In the genomic region with DNA sequence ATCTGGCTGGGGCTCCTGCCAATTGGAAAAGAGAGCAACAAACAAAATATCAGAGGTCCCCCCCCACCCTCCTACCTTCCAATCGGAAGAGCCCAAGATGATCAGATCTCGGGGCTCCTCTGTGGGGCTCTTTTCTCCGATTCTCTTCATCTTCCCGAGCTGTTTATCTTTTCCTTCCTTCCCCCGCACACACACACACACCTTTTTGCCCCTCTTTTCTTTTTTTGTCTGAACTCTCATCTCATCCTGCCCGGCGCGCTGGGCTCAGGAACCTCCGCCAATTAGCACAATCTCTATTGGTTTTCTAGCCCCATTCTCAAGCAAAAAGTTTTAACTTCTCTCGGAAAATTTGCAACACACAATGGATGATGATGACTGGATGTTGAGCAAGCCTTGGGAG, we compare ENCODE assay signal across 6 worm cellular contexts.
TF ChIP-seq lines count a peak whose summit lies in the region.

No protein-coding gene starts in this region.

TF ChIP-seq in whole organism, L1 larva, 84 proteins besides CTCF, POLR2A, EP300 and RAD21 (continues in another document):
- TF ChIP-seq lin-39 (tag; optimal IDR thresholded peaks at IDR 0.05; lab: Kevin White, UChicago) (no peak), xbp-1 (tag; optimal IDR thresholded peaks at IDR 0.05; lab: Kevin White, UChicago) (no peak), nhr-90 (tag; optimal IDR thresholded peaks at IDR 0.05; lab: Kevin White, UChicago; ENCODE audit: poor library complexity) (no peak), sox-4 (tag; optimal IDR thresholded peaks at IDR 0.05; lab: Kevin White, UChicago) (no peak), pag-3 (tag; optimal IDR thresholded peaks at IDR 0.05; lab: Kevin White, UChicago; ENCODE audit: borderline replicate concordance, insufficient read depth) (no peak), mef-2 (tag; optimal IDR thresholded peaks at IDR 0.05; lab: Kevin White, UChicago) (no peak), ceh-63 (GFP tag; optimal IDR thresholded peaks at IDR 0.05; lab: Kevin White, UChicago) (no peak), hlh-17 (GFP tag; optimal IDR thresholded peaks at IDR 0.05; lab: Kevin White, UChicago; ENCODE audit: borderline replicate concordance) (no peak), ets-5 (GFP tag; IDR thresholded peaks at IDR 0.05; lab: Robert Waterston, UW) (no peak), nhr-19 (GFP tag; conservative IDR thresholded peaks at IDR 0.05; lab: Robert Waterston, UW) (peak; percentile 11; the same call in 1 of the 2 replicates), zag-1 (tag; optimal IDR thresholded peaks at IDR 0.05; lab: Kevin White, UChicago) (no peak), nhr-20 (tag; optimal IDR thresholded peaks at IDR 0.05; lab: Kevin White, UChicago) (no peak), zip-4 (GFP tag; optimal IDR thresholded peaks at IDR 0.05; lab: Kevin White, UChicago) (no peak), nhr-11 (tag; optimal IDR thresholded peaks at IDR 0.05; lab: Kevin White, UChicago) (no peak)

TF ChIP-seq in whole organism, L3 larva, 47 proteins besides CTCF, POLR2A, EP300 and RAD21:
- TF ChIP-seq mml-1 (tag; optimal IDR thresholded peaks at IDR 0.05; lab: Kevin White, UChicago) (no peak), ztf-4 (tag; optimal IDR thresholded peaks at IDR 0.05; lab: Kevin White, UChicago) (no peak), nfya-1 (tag; optimal IDR thresholded peaks at IDR 0.05; lab: Kevin White, UChicago; ENCODE audit: insufficient read depth) (peak; percentile 54), lin-15B (tag; optimal IDR thresholded peaks at IDR 0.05; lab: Kevin White, UChicago) (no peak), fkh-2 (tag; optimal IDR thresholded peaks at IDR 0.05; lab: Kevin White, UChicago) (no peak), elt-1 (tag; optimal IDR thresholded peaks at IDR 0.05; lab: Kevin White, UChicago) (no peak), zag-1 (tag; optimal IDR thresholded peaks at IDR 0.05; lab: Kevin White, UChicago) (no peak), nhr-43 (tag; optimal IDR thresholded peaks at IDR 0.05; lab: Kevin White, UChicago; ENCODE audit: poor library complexity, severe bottlenecking) (no peak)

TF ChIP-seq in whole organism, L4 larva, 104 proteins besides CTCF, POLR2A, EP300 and RAD21 (continues in another document):
- no peak for TF ChIP-seq daf-8 (GFP tag; IDR thresholded peaks at IDR 0.05; lab: Robert Waterston, UW)
- peak; percentile 48 for TF ChIP-seq set-16 (GFP tag; IDR thresholded peaks at IDR 0.05; lab: Robert Waterston, UW)
- TF ChIP-seq hlh-11 (tag; optimal IDR thresholded peaks at IDR 0.05; lab: Kevin White, UChicago), result peak; percentile 11
- TF ChIP-seq ceh-62 (tag; optimal IDR thresholded peaks at IDR 0.05; lab: Kevin White, UChicago), result no peak
- no peak for TF ChIP-seq egl-43 (GFP tag; IDR thresholded peaks at IDR 0.05; lab: Robert Waterston, UW)
- no peak for TF ChIP-seq madf-5 (GFP tag; IDR thresholded peaks at IDR 0.05; lab: Robert Waterston, UW)
- TF ChIP-seq nhr-10 (tag; optimal IDR thresholded peaks at IDR 0.05; lab: Kevin White, UChicago), result no peak
- no peak for TF ChIP-seq lin-15B (tag; optimal IDR thresholded peaks at IDR 0.05; lab: Kevin White, UChicago)
- no peak for TF ChIP-seq zfp-3 (GFP tag; conservative IDR thresholded peaks at IDR 0.05; lab: Robert Waterston, UW)
- no peak for TF ChIP-seq ceh-44 (GFP tag; IDR thresholded peaks at IDR 0.05; lab: Robert Waterston, UW)
- no peak for TF ChIP-seq ztf-7 (tag; optimal IDR thresholded peaks at IDR 0.05; lab: Kevin White, UChicago)
- no peak for TF ChIP-seq T20F7.1 (GFP tag; optimal IDR thresholded peaks at IDR 0.05; lab: Kevin White, UChicago)
- TF ChIP-seq mxl-3 (GFP tag; optimal IDR thresholded peaks at IDR 0.05; lab: Kevin White, UChicago), result no peak
- TF ChIP-seq Y48G9A.11 (GFP tag; IDR thresholded peaks at IDR 0.05; lab: Robert Waterston, UW), result no peak
- peak in 1 of 2 experiments; percentile 35 for TF ChIP-seq daf-16 (GFP tag; optimal IDR thresholded peaks at IDR 0.05; lab: Kevin White, UChicago)
- TF ChIP-seq daf-16 (tag; optimal IDR thresholded peaks at IDR 0.05; lab: Kevin White, UChicago), result no peak
- no peak for TF ChIP-seq Y105C5A.15 (GFP tag; IDR thresholded peaks at IDR 0.05; lab: Robert Waterston, UW)

TF ChIP-seq in whole organism, late embryonic, 69 proteins besides CTCF, POLR2A, EP300 and RAD21:
- TF ChIP-seq ceh-19 (GFP tag; optimal IDR thresholded peaks at IDR 0.05; lab: Kevin White, UChicago) (no peak), eyg-1 (tag; optimal IDR thresholded peaks at IDR 0.05; lab: Kevin White, UChicago) (no peak), ceh-18 (tag; optimal IDR thresholded peaks at IDR 0.05; lab: Kevin White, UChicago) (peak; percentile 62), che-1 (tag; optimal IDR thresholded peaks at IDR 0.05; lab: Kevin White, UChicago) (no peak), nfya-1 (tag; optimal IDR thresholded peaks at IDR 0.05; lab: Kevin White, UChicago) (peak; percentile 66)

TF ChIP-seq in whole organism, mixed stage, embryonic, 35 proteins besides CTCF, POLR2A, EP300 and RAD21:
- no peak for TF ChIP-seq sptf-1 (tag; optimal IDR thresholded peaks at IDR 0.05; lab: Kevin White, UChicago)
- TF ChIP-seq ztf-11 (tag; optimal IDR thresholded peaks at IDR 0.05; lab: Kevin White, UChicago), result no peak
- TF ChIP-seq unc-120 (tag; optimal IDR thresholded peaks at IDR 0.05; lab: Kevin White, UChicago; ENCODE audit: poor library complexity, severe bottlenecking), result peak; percentile 53

TF ChIP-seq in whole organism, young adult, 124 proteins besides CTCF, POLR2A, EP300 and RAD21:
- TF ChIP-seq rpc-1 (optimal IDR thresholded peaks at IDR 0.05; lab: Kevin White, UChicago), result no peak
- TF ChIP-seq rpc-1 (tag; optimal IDR thresholded peaks at IDR 0.05; lab: Kevin White, UChicago), result no peak
- TF ChIP-seq zfh-2 (GFP tag; conservative IDR thresholded peaks at IDR 0.05; lab: Robert Waterston, UW), result peak; percentile 57
